Fruit fly (Drosophila melanogaster) whole organism, wandering third instar larva: ENCODE results near the gene Obp19a.

Source experiments
- Abd-B ChIP-seq: fragments of >200 bp; optimal IDR thresholded peaks from 2 replicates; lab custom pipeline; 2017; ENCODE audit warnings: missing biosample characterization, missing genetic modification characterization
- HLH106 ChIP-seq: fragments of 200-800 bp; optimal IDR thresholded peaks from 3 replicates; lab custom pipeline; 2019; ENCODE audit warnings: missing biosample characterization, mild to moderate bottlenecking, missing genetic modification characterization, moderate library complexity
- OdsH ChIP-seq: fragments of 200-800 bp; sonication (Bioruptor generic); optimal IDR thresholded peaks from 2 replicates; lab custom pipeline; 2016; ENCODE audit warnings: missing biosample characterization, mild to moderate bottlenecking, missing genetic modification characterization
- br ChIP-seq: fragments of 200-800 bp; sonication (Bioruptor generic); optimal IDR thresholded peaks from 2 replicates; lab custom pipeline; 2016; ENCODE audit warnings: missing biosample characterization, missing genetic modification characterization
- dl ChIP-seq, 2 experiments: fragments of 175-275, 200-275 bp in 1 of 2; fragments of 200-275 bp in 1 of 2; sonication (Bioruptor generic); optimal IDR thresholded peaks; lab custom pipeline; 2018; ENCODE audit warnings: mild to moderate bottlenecking in 2 of 2, missing biosample characterization in 2 of 2, missing genetic modification characterization in 2 of 2, moderate library complexity in 2 of 2; ENCODE audit not compliant: partially characterized antibody in 2 of 2, insufficient read depth in 1 of 2
- dsf ChIP-seq: sonication (Bioruptor generic); optimal IDR thresholded peaks from 2 replicates; lab custom pipeline; 2016; ENCODE audit warnings: missing biosample characterization, missing genetic modification characterization, borderline replicate concordance
- h ChIP-seq: fragments of 200-800 bp; sonication (Bioruptor generic); optimal IDR thresholded peaks from 3 replicates; lab custom pipeline; 2016; ENCODE audit warnings: missing biosample characterization, mild to moderate bottlenecking, missing genetic modification characterization
- lola ChIP-seq: fragments of >200 bp; optimal IDR thresholded peaks from 2 replicates; lab custom pipeline; 2017; ENCODE audit warnings: missing biosample characterization, missing genetic modification characterization
- pan ChIP-seq: fragments of >200 bp; optimal IDR thresholded peaks from 2 replicates; lab custom pipeline; 2017
- psq ChIP-seq: fragments of 200-800 bp; sonication (Bioruptor generic); optimal IDR thresholded peaks from 3 replicates; lab custom pipeline; 2017; ENCODE audit warnings: missing biosample characterization, mild to moderate bottlenecking, missing genetic modification characterization, moderate library complexity

DNA sequence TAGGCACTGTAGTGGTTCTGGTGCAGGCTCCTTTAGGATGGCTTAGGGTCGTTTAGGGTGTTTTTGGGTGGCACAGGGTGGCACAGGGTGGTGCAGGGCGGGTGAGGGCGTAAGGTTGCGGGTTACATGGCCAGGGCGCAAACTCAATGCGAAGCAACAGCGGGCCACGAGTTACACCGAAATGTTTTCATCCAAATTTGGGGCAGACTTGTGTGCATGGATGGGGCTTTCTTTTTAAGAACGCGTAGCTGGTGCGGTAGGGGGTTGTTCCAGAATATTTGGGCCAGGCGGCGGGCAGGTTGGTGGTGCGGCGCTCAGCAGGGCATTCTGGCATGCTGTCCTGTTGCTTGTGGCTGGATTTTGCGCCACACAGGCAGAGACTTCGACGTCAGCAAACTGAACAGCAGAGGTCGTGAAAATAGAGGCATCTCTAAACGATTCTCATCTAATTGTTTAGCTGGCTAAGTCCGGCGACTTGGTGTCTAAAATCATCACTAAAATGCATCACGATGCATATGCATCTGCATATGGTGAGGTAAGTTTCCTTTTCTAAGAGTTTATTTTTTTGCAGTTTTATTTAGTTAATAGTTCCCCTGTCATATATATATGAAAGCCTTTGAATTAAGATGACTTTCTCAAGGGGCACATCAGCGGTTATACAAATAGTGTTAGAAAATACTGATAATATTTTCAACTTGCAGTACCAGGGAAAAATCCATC lies 32.5 kb downstream of the Obp19a start:
- TF ChIP-seq psq (GFP tag; lab: Kevin White, UChicago), result no peak
- TF ChIP-seq OdsH (GFP tag; lab: Kevin White, UChicago), result no peak
- no peak for TF ChIP-seq pan
- no peak for TF ChIP-seq HLH106 (tag; lab: Kevin White, UChicago)
- TF ChIP-seq lola (GFP tag; lab: Kevin White, UChicago), result no peak
- TF ChIP-seq br (GFP tag; lab: Kevin White, UChicago), result no peak
- TF ChIP-seq dsf (GFP tag; lab: Kevin White, UChicago), result no peak
- no peak for TF ChIP-seq h (GFP tag; lab: Kevin White, UChicago)
- no peak for TF ChIP-seq dl (GFP tag; optimal IDR thresholded peaks at IDR 0.05; lab: Kevin White, UChicago; ENCODE audit: insufficient read depth in 1 of 2, partially characterized antibody in 2 of 2)
- TF ChIP-seq Abd-B, result no peak
